Fruit fly (Drosophila melanogaster) S2 (cell line): ENCODE results near the gene CG5050.
A peak's percentile ranks its signal among the peaks of the same experiment; 100 is the strongest.

Experiments
- CG8478 ChIP-seq: fragments of >200 bp; optimal IDR thresholded peaks from 2 replicates; lab custom pipeline; 2018
- CTCF ChIP-seq, 2 experiments: fragments of >200 bp; optimal IDR thresholded peaks; 2 replicates each; lab custom pipeline; 2018

Gene CG5050

dm6 chr2L:17436500-17436899 lies 16.2 kb upstream of the CG5050 start, which contains the start of gene CG33928:
Gene CG33928 (minus strand): TSS chr2L:17436600.
- TF ChIP-seq CTCF (optimal IDR thresholded peaks at IDR 0.05; lab: Kevin White, UChicago) (no peak), CG8478 (lab: Kevin White, UChicago) (no peak)

DNA sequence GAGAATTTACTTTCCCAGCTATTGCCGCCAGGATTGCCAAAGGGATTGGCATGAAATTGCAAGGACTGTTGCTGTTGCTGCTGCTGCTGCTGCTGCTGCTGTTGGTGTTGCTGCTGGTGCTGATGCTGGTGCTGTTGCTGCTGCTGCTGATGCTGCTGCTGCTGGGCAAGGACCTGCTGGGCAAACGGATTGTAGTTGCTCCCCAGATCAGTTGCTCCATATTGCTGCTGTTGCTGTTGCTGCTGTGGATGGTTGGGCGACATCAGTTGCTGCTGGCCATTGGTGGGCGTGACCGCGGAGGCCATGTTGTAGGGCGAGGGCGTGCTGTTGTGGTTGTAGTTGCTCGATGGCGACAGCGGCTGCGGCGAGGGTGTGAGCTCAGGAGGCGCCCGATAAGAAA lies 15.1 kb upstream of the CG5050 start:
- TF ChIP-seq CG8478 (lab: Kevin White, UChicago) (no peak), CTCF (optimal IDR thresholded peaks at IDR 0.05; lab: Kevin White, UChicago) (no peak)

DNA sequence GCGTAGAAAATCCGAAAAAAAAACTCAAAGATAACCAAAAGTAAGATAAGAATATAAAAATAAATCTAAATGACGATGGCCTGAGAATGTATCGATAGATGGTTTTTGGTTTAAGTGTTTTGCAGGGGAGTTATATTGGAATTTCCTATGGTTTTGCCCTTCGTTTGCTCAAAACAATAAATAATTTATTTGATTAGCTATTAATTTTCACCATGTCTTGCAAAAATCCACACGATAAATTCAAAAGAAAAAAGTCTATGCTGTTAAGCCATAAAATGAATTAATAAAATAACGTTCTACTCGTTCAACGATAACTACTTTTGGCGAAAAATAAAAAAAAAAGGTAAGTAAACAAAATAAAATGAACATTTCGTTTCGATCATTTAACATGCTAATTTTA lies 5.7 kb upstream of the CG5050 start:
- TF ChIP-seq CTCF (optimal IDR thresholded peaks at IDR 0.05; lab: Kevin White, UChicago) = no peak
- no peak for TF ChIP-seq CG8478 (lab: Kevin White, UChicago)

- no peak for TF ChIP-seq CTCF (optimal IDR thresholded peaks at IDR 0.05; lab: Kevin White, UChicago)
- no peak for TF ChIP-seq CG8478 (lab: Kevin White, UChicago)
Observed at dm6 chr2L:17448435-17448834, 4.3 kb upstream of the CG5050 start.

DNA sequence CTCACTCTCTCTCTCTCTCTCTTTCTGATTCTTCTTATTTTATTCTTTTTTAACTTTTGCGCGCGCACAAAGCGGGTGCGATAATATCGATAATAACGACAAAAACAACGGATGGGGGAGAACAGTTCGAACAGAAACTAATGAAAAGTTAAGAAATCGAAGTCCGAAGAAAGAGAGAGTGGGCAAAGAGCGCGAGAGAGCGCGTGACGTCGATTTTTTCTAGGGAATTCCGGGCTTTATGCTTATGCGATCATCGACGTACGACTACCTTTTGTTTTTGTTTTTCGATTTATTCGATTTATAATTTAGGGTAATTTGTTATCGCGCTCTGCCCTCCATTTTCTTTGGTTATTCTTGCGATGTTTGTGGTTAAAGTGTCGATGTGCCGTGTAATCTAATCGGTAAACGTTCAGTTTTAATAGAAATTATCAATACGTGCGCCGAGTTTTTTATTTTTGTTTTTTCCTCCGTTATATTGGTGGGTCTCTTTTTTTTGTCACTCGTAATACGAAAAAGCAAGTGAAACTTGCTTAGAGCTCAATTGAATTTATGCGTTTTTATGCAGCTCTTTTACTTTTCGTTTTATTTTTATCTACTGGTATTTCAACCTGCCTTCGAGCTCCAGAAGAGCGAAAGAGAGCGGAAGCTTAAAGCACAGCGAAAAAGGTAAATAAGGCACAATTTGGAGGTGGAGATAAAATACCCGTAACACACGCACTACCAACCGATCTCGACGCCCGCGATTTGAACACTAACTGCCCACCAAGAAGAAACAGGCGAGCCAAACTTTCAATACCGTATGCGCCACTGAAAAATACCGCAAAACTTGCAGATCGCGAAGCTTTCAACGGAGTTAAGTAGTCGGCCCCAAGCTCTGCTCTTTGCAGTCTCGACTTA lies 2.9 kb upstream of the CG5050 start, which contains the start of gene dl:
Gene dl, minus strand, starts transcription at position 757 of the 897 bp plus-strand sequence.
- TF ChIP-seq CG8478 (lab: Kevin White, UChicago) (no peak), CTCF (optimal IDR thresholded peaks at IDR 0.05; lab: Kevin White, UChicago) (no peak)

DNA sequence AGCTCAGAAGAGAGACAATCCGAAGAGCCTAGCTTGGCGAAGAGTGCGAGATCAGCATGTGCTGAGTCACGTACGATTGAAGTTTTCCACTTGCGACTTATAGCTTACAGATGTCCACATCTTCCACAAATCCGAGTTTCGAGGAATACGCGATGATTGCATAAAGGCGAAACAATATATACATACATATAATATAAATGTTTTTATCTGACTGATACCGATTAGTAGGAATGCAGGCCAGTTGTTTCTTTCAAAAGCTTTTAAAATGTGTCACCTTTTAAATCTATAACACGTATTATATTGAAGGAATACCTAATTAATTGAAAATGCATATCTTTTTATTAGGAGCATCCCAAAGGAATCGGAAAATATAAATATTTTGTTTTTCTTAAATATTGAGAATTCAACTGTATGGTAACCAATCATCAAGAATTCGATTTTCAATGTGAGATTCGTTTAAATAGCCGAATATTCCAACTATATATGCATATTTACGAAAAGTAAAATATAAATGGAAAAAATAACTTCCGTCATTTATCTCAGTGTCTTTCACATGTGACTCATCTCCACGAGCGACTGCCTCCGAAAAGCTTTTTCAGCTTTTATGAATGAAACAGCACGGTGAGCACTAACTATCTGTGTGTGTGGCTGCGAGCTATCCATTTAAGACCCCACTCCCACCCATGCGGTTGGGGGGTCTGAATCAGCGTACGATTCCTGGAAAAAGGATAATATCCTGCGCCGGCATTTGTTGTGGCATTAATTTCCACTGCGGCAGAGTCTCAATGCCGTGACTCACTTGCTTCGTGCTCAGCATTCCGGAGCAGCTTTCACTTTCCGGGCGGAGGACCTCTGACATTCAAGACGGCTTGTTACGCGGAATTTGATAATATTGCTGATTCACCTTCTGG lies 2.0 kb upstream of the CG5050 start:
- TF ChIP-seq CG8478 (lab: Kevin White, UChicago) (no peak), CTCF (optimal IDR thresholded peaks at IDR 0.05; lab: Kevin White, UChicago) (no peak)

DNA sequence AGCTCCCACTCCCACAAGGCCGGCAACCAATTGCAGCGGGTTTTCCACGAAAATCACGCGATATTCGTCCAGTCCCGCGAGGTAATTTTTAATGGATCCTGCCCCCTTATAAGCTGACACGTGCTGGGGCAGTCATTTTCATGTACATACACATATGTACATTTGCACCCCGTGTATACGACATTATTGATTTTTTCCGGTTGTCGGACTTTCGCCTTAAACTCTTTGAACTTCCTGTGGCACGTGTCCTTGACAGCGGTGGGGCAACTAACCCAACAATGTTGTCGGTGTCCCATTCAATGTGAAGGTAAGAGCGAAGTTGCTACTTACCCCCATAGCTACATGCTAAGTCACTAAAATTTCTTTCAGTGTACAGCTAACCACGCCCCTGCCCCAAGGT lies 640 bp upstream of the CG5050 start:
- TF ChIP-seq CTCF (optimal IDR thresholded peaks at IDR 0.05; lab: Kevin White, UChicago) (no peak), CG8478 (lab: Kevin White, UChicago) (no peak)

DNA sequence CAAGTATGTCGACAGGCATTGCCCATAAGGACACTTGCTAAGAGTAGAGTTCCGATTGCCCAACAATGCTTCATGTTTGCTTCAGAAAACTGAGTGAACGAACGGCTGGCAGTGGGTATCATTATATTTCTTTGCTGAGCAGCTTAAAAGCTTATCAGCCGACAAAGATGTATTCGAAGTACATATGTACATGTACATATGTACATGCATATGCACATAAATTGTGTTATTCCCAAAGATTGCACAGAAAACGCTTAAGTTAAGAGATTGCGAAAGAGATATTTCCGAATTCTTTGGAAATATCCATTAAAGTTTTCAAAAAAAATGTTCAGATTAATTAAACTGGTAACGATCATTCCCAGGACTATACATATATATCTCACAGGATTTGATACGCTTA lies 3.1 kb downstream of the CG5050 start, which contains the start of gene SPH93:
Gene SPH93, minus strand, starts transcription at position 101 of the 400 bp plus-strand sequence.
- TF ChIP-seq CTCF (optimal IDR thresholded peaks at IDR 0.05; lab: Kevin White, UChicago) = no peak
- TF ChIP-seq CG8478 (lab: Kevin White, UChicago) = no peak

dm6 chr2L:17457944-17458343 lies 5.2 kb downstream of the CG5050 start, which contains the start of gene CG18563:
Gene CG18563 (minus strand): TSS chr2L:17458044.
- TF ChIP-seq CTCF (optimal IDR thresholded peaks at IDR 0.05; lab: Kevin White, UChicago) = no peak
- no peak for TF ChIP-seq CG8478 (lab: Kevin White, UChicago)

dm6 chr2L:17465915-17466677 lies 13.4 kb downstream of the CG5050 start:
- no peak for TF ChIP-seq CG8478 (lab: Kevin White, UChicago)
- peak; percentile 48 to 54 for TF ChIP-seq CTCF (optimal IDR thresholded peaks at IDR 0.05; lab: Kevin White, UChicago)

DNA sequence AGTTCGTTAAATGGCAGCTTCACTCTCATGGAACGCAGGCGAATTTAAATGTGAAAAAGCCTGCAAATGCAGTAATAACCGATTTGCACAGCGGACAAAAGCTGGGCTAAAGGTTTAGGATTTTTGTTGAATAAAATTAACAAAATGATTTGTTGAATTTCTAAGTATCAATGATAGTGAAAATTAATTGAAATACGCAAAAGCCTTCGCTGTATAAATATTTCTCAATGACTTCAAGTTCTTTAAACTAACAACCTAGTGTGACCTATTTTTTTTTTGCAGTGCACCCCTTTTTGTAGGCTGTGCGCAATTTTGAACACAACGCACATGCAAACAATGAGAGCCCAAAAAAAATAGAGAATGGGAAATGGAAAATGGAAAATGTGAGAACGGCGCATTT lies 14.2 kb downstream of the CG5050 start:
- TF ChIP-seq CG8478 (lab: Kevin White, UChicago) = no peak
- TF ChIP-seq CTCF (optimal IDR thresholded peaks at IDR 0.05; lab: Kevin White, UChicago) = no peak

dm6 chr2L:17470630-17471029 lies 17.9 kb downstream of the CG5050 start:
- no peak for TF ChIP-seq CTCF (optimal IDR thresholded peaks at IDR 0.05; lab: Kevin White, UChicago)
- no peak for TF ChIP-seq CG8478 (lab: Kevin White, UChicago)

- TF ChIP-seq CTCF (optimal IDR thresholded peaks at IDR 0.05; lab: Kevin White, UChicago) (no peak), CG8478 (lab: Kevin White, UChicago) (no peak)
Observed at dm6 chr2L:17471524-17471923, 18.8 kb downstream of the CG5050 start, which contains the start of gene Sgt. Gene Sgt (plus strand): TSS chr2L:17471603.
